Fruit fly (Drosophila melanogaster) whole organism, wandering third instar larva: ENCODE data around the gene CG11409.

Experiments used
- Abd-B ChIP-seq: fragments of >200 bp; optimal IDR thresholded peaks from 2 replicates; lab custom pipeline; 2017; ENCODE audit warnings: missing biosample characterization, missing genetic modification characterization
- CG9705 ChIP-seq: fragments of 200-800 bp; sonication (Bioruptor generic); optimal IDR thresholded peaks from 2 replicates; lab custom pipeline; 2018; ENCODE audit warnings: missing biosample characterization, mild to moderate bottlenecking, missing genetic modification characterization
- CrebA ChIP-seq: fragments of 200-800 bp; sonication (Bioruptor generic); optimal IDR thresholded peaks from 2 replicates; lab custom pipeline; 2016; ENCODE audit warnings: missing biosample characterization, mild to moderate bottlenecking, missing genetic modification characterization, borderline replicate concordance
- Dif ChIP-seq: fragments of 200-275, 200-300 bp; sonication (Bioruptor generic); optimal IDR thresholded peaks from 2 replicates; lab custom pipeline; 2018; ENCODE audit warnings: missing biosample characterization, missing genetic modification characterization; ENCODE audit not compliant: partially characterized antibody
- Hr78 ChIP-seq: fragments of >200 bp; optimal IDR thresholded peaks from 2 replicates; lab custom pipeline; 2017; ENCODE audit warnings: missing biosample characterization, missing genetic modification characterization
- Hr83 ChIP-seq: fragments of 200-300 bp; sonication (Bioruptor generic); optimal IDR thresholded peaks from 2 replicates; lab custom pipeline; 2016; ENCODE audit warnings: missing biosample characterization, mild to moderate bottlenecking, missing genetic modification characterization, moderate library complexity; ENCODE audit not compliant: poor library complexity, severe bottlenecking
- Jra ChIP-seq: sonication (Bioruptor generic); optimal IDR thresholded peaks from 2 replicates; lab custom pipeline; 2016; ENCODE audit warnings: missing biosample characterization, missing genetic modification characterization
- Mio ChIP-seq: sonication (Bioruptor generic); optimal IDR thresholded peaks from 2 replicates; lab custom pipeline; 2016; ENCODE audit warnings: missing biosample characterization, missing genetic modification characterization
- N ChIP-seq: fragments of >200 bp; optimal IDR thresholded peaks from 2 replicates; lab custom pipeline; 2018; ENCODE audit warnings: missing biosample characterization, missing external identifiers, missing genetic modification characterization
- OdsH ChIP-seq: fragments of 200-800 bp; sonication (Bioruptor generic); optimal IDR thresholded peaks from 2 replicates; lab custom pipeline; 2016; ENCODE audit warnings: missing biosample characterization, mild to moderate bottlenecking, missing genetic modification characterization
- Rel ChIP-seq, 2 experiments: fragments of 200-800 bp; sonication (Bioruptor generic) in 1 of 2; optimal IDR thresholded peaks; 2 replicates in 1 of 2; 3 replicates in 1 of 2; lab custom pipeline; 2016 to 2019; ENCODE audit warnings: mild to moderate bottlenecking in 2 of 2, missing biosample characterization in 2 of 2, missing genetic modification characterization in 2 of 2, moderate library complexity in 1 of 2
- Sp1 ChIP-seq: fragments of 200-800 bp; sonication (Bioruptor generic); optimal IDR thresholded peaks from 3 replicates; lab custom pipeline; 2019; ENCODE audit warnings: missing biosample characterization, mild to moderate bottlenecking, missing genetic modification characterization, moderate library complexity
- Vsx2 ChIP-seq: fragments of 200-300, 225-300 bp; sonication (Bioruptor generic); optimal IDR thresholded peaks from 2 replicates; lab custom pipeline; 2018; ENCODE audit warnings: missing biosample characterization, missing genetic modification characterization; ENCODE audit not compliant: partially characterized antibody
- brk ChIP-seq: fragments of 200-800 bp; sonication (Bioruptor generic); optimal IDR thresholded peaks from 2 replicates; lab custom pipeline; 2016; ENCODE audit warnings: missing biosample characterization, mild to moderate bottlenecking, missing genetic modification characterization
- dl ChIP-seq, 2 experiments: fragments of 175-275, 200-275 bp in 1 of 2; fragments of 200-275 bp in 1 of 2; sonication (Bioruptor generic); optimal IDR thresholded peaks; lab custom pipeline; 2018; ENCODE audit warnings: mild to moderate bottlenecking in 2 of 2, missing biosample characterization in 2 of 2, missing genetic modification characterization in 2 of 2, moderate library complexity in 2 of 2; ENCODE audit not compliant: partially characterized antibody in 2 of 2, insufficient read depth in 1 of 2
- dmrt93B ChIP-seq: fragments of 200-800 bp; sonication (Bioruptor generic); optimal IDR thresholded peaks from 2 replicates; lab custom pipeline; 2018; ENCODE audit warnings: missing biosample characterization, mild to moderate bottlenecking, missing genetic modification characterization
- dsf ChIP-seq: sonication (Bioruptor generic); optimal IDR thresholded peaks from 2 replicates; lab custom pipeline; 2016; ENCODE audit warnings: missing biosample characterization, missing genetic modification characterization, borderline replicate concordance
- ey ChIP-seq: fragments of 200-800 bp; sonication (Bioruptor generic); optimal IDR thresholded peaks from 2 replicates; lab custom pipeline; 2016; ENCODE audit warnings: missing biosample characterization, missing genetic modification characterization
- foxo ChIP-seq, 2 experiments: fragments of 200-800 bp; sonication (Bioruptor generic); optimal IDR thresholded peaks; 2 replicates in 1 of 2; 3 replicates in 1 of 2; lab custom pipeline; 2016 to 2017; ENCODE audit warnings: missing biosample characterization in 2 of 2, missing genetic modification characterization in 2 of 2
- h ChIP-seq: fragments of 200-800 bp; sonication (Bioruptor generic); optimal IDR thresholded peaks from 3 replicates; lab custom pipeline; 2016; ENCODE audit warnings: missing biosample characterization, mild to moderate bottlenecking, missing genetic modification characterization
- jim ChIP-seq: fragments of 175-275, 200-325 bp; sonication (Bioruptor generic); optimal IDR thresholded peaks from 2 replicates; lab custom pipeline; 2016; ENCODE audit warnings: missing biosample characterization, mild to moderate bottlenecking, missing genetic modification characterization
- pan ChIP-seq: fragments of >200 bp; optimal IDR thresholded peaks from 2 replicates; lab custom pipeline; 2017
- psq ChIP-seq: fragments of 200-800 bp; sonication (Bioruptor generic); optimal IDR thresholded peaks from 3 replicates; lab custom pipeline; 2017; ENCODE audit warnings: missing biosample characterization, mild to moderate bottlenecking, missing genetic modification characterization, moderate library complexity
- sage ChIP-seq: fragments of 200-800 bp; sonication (Bioruptor generic); optimal IDR thresholded peaks from 2 replicates; lab custom pipeline; 2016; ENCODE audit warnings: missing biosample characterization, mild to moderate bottlenecking, missing genetic modification characterization
- sv ChIP-seq: fragments of 200-800 bp; sonication (Bioruptor generic); optimal IDR thresholded peaks from 3 replicates; lab custom pipeline; 2016; ENCODE audit warnings: missing biosample characterization, missing genetic modification characterization
- tai ChIP-seq: sonication (Bioruptor generic); optimal IDR thresholded peaks from 2 replicates; lab custom pipeline; 2016; ENCODE audit warnings: missing biosample characterization, missing genetic modification characterization

The CG11409 gene

dm6 chrX:1341528-1341927, at the start of gene CG11409:
CG11409 (minus strand) TSS chrX:1341587.
- no peak for TF ChIP-seq CrebA
- no peak for TF ChIP-seq Hr83 (GFP tag; lab: Kevin White, UChicago)
- no peak for TF ChIP-seq Hr78 (GFP tag; lab: Kevin White, UChicago)
- TF ChIP-seq ey (GFP tag; lab: Kevin White, UChicago): no peak
- TF ChIP-seq dl (GFP tag; optimal IDR thresholded peaks at IDR 0.05; lab: Kevin White, UChicago; ENCODE audit: insufficient read depth in 1 of 2, partially characterized antibody in 2 of 2): no peak
- TF ChIP-seq dmrt93B (GFP tag; lab: Kevin White, UChicago): no peak
- TF ChIP-seq Abd-B (GFP tag; lab: Kevin White, UChicago): no peak
- TF ChIP-seq foxo (GFP tag; optimal IDR thresholded peaks at IDR 0.05; lab: Kevin White, UChicago): peak in 1 of 2 experiments; percentile 23

- no peak for TF ChIP-seq tai (GFP tag; lab: Kevin White, UChicago)
- peak in 1 of 2 experiments; percentile 25 for TF ChIP-seq dl (GFP tag; optimal IDR thresholded peaks at IDR 0.05; lab: Kevin White, UChicago; ENCODE audit: insufficient read depth in 1 of 2, partially characterized antibody in 2 of 2)
Measured at dm6 chrX:1388148-1388703, 46.8 kb upstream of the CG11409 start.

- TF ChIP-seq Dif (GFP tag; lab: Kevin White, UChicago) (no peak), CG9705 (no peak), h (peak; percentile 50), Rel (GFP tag; optimal IDR thresholded peaks at IDR 0.05; lab: Kevin White, UChicago) (no peak), Rel (tag; optimal IDR thresholded peaks at IDR 0.05; lab: Kevin White, UChicago) (peak; percentile 81)
Measured at dm6 chrX:1387149-1387752, 45.9 kb upstream of the CG11409 start.

- no peak for TF ChIP-seq pan
- TF ChIP-seq brk: no peak
- TF ChIP-seq OdsH (GFP tag; lab: Kevin White, UChicago): no peak
- no peak for TF ChIP-seq sage (GFP tag; lab: Kevin White, UChicago)
- TF ChIP-seq Abd-B (GFP tag; lab: Kevin White, UChicago): no peak
- no peak for TF ChIP-seq h
- TF ChIP-seq tai (GFP tag; lab: Kevin White, UChicago): no peak
- no peak for TF ChIP-seq jim (GFP tag; lab: Kevin White, UChicago)
- TF ChIP-seq N (GFP tag; lab: Kevin White, UChicago): no peak
- no peak for TF ChIP-seq Jra
- TF ChIP-seq sv (GFP tag; lab: Kevin White, UChicago): no peak
- no peak for TF ChIP-seq ey (GFP tag; lab: Kevin White, UChicago)
- no peak for TF ChIP-seq dsf (GFP tag; lab: Kevin White, UChicago)
- TF ChIP-seq Sp1 (GFP tag; lab: Kevin White, UChicago): no peak
- TF ChIP-seq Hr83 (GFP tag; lab: Kevin White, UChicago): no peak
- no peak for TF ChIP-seq Vsx2 (GFP tag; lab: Kevin White, UChicago)
- TF ChIP-seq, all 38 proteins: peak for 0
Measured at dm6 chrX:1384232-1384631, 42.8 kb upstream of the CG11409 start.

dm6 chrX:1382489-1382888, 41.1 kb upstream of the CG11409 start:
- TF ChIP-seq psq (GFP tag; lab: Kevin White, UChicago) (no peak), Vsx2 (GFP tag; lab: Kevin White, UChicago) (no peak), OdsH (GFP tag; lab: Kevin White, UChicago) (no peak), N (GFP tag; lab: Kevin White, UChicago) (no peak), foxo (GFP tag; optimal IDR thresholded peaks at IDR 0.05; lab: Kevin White, UChicago) (no peak), tai (GFP tag; lab: Kevin White, UChicago) (no peak), Abd-B (GFP tag; lab: Kevin White, UChicago) (no peak), dmrt93B (GFP tag; lab: Kevin White, UChicago) (no peak), dsf (GFP tag; lab: Kevin White, UChicago) (no peak), Mio (no peak), CG9705 (no peak)
